Worm (Caenorhabditis elegans) whole organism, L2 larva: ENCODE measurements around the gene lem-2.
A peak's percentile ranks its signal among the peaks of the same experiment; 100 is the strongest.

Experiments used
- C34F6.9 ChIP-seq: fragments of 150-350 bp; optimal IDR thresholded peaks from 2 replicates; lab custom pipeline; 2014; ENCODE audit warnings: missing biosample characterization, missing genetic modification characterization
- F13H6.1 ChIP-seq: sonication (generic microtip); optimal IDR thresholded peaks from 2 replicates; lab custom pipeline; 2016; ENCODE audit warnings: missing genetic modification characterization, missing compliant biosample characterization
- R02D3.7 ChIP-seq: fragments of 150-350 bp; optimal IDR thresholded peaks from 2 replicates; lab custom pipeline; 2014; ENCODE audit warnings: missing biosample characterization, missing genetic modification characterization
- ZK546.5 ChIP-seq: sonication (generic microtip); optimal IDR thresholded peaks from 2 replicates; lab custom pipeline; 2017; ENCODE audit warnings: missing biosample characterization, missing genetic modification characterization
- alr-1 ChIP-seq: fragments of 150-350 bp; optimal IDR thresholded peaks from 2 replicates; lab custom pipeline; 2014; ENCODE audit warnings: missing biosample characterization, missing genetic modification characterization
- aly-2 ChIP-seq: fragments of 150-350 bp; optimal IDR thresholded peaks from 2 replicates; lab custom pipeline; 2014; ENCODE audit warnings: missing biosample characterization, missing genetic modification characterization
- ama-1 ChIP-seq: fragments of 150-350 bp; optimal IDR thresholded peaks from 2 replicates; lab custom pipeline; 2018; ENCODE audit warnings: inconsistent platforms
- blmp-1 ChIP-seq: sonication (generic microtip); optimal IDR thresholded peaks from 2 replicates; lab custom pipeline; 2017; ENCODE audit warnings: missing genetic modification characterization, mild to moderate bottlenecking, missing compliant biosample characterization, antibody characterized with exemption, moderate library complexity; ENCODE audit not compliant: insufficient read depth
- ceh-16 ChIP-seq: fragments of 150-350 bp; optimal IDR thresholded peaks from 2 replicates; lab custom pipeline; 2014; ENCODE audit warnings: missing biosample characterization, missing genetic modification characterization
- crh-2 ChIP-seq: sonication (generic microtip); optimal IDR thresholded peaks from 2 replicates; lab custom pipeline; 2017; ENCODE audit warnings: missing biosample characterization, missing genetic modification characterization
- dmd-4 ChIP-seq: sonication (generic microtip); optimal IDR thresholded peaks from 2 replicates; lab custom pipeline; 2017; ENCODE audit warnings: missing biosample characterization, missing genetic modification characterization
- egl-27 ChIP-seq: sonication (generic microtip); optimal IDR thresholded peaks from 3 replicates; lab custom pipeline; 2017; ENCODE audit warnings: missing biosample characterization, missing genetic modification reagents, missing genetic modification characterization
- elt-3 ChIP-seq: sonication (generic microtip); optimal IDR thresholded peaks from 2 replicates; lab custom pipeline; 2017; ENCODE audit warnings: missing biosample characterization, missing genetic modification characterization
- fos-1 ChIP-seq: fragments of 150-350 bp; optimal IDR thresholded peaks from 2 replicates; lab custom pipeline; 2014; ENCODE audit warnings: missing biosample characterization, missing genetic modification characterization
- gmeb-1 ChIP-seq: fragments of 150-350 bp; optimal IDR thresholded peaks from 2 replicates; lab custom pipeline; 2014; ENCODE audit warnings: missing biosample characterization, missing genetic modification characterization
- lin-11 ChIP-seq: fragments of 150-350 bp; sonication (generic microtip); optimal IDR thresholded peaks from 2 replicates; lab custom pipeline; 2014; ENCODE audit warnings: missing biosample characterization, missing genetic modification characterization, inconsistent platforms, mixed read lengths
- lin-13 ChIP-seq: fragments of 150-350 bp; optimal IDR thresholded peaks from 2 replicates; lab custom pipeline; 2014; ENCODE audit warnings: missing biosample characterization, missing genetic modification reagents, missing genetic modification characterization
- lin-39 ChIP-seq: fragments of 150-350 bp; optimal IDR thresholded peaks from 2 replicates; lab custom pipeline; 2014; ENCODE audit warnings: missing biosample characterization, missing genetic modification reagents, missing genetic modification characterization
- lsy-2 ChIP-seq, 2 experiments: fragments of 150-350 bp in 1 of 2; sonication (generic microtip) in 1 of 2; optimal IDR thresholded peaks; 2 replicates each; lab custom pipeline; 2014 to 2017; ENCODE audit warnings: missing biosample characterization in 2 of 2, missing genetic modification characterization in 2 of 2
- mab-5 ChIP-seq: fragments of 150-350 bp; optimal IDR thresholded peaks from 2 replicates; lab custom pipeline; 2014; ENCODE audit warnings: missing biosample characterization, missing genetic modification characterization
- mbf-1 ChIP-seq: sonication (generic microtip); optimal IDR thresholded peaks from 2 replicates; lab custom pipeline; 2017; ENCODE audit warnings: missing biosample characterization, missing genetic modification characterization
- mdl-1 ChIP-seq, 2 experiments: fragments of 150-350 bp in 1 of 2; sonication (generic microtip) in 1 of 2; optimal IDR thresholded peaks; 2 replicates each; lab custom pipeline; 2017; ENCODE audit warnings: missing biosample characterization in 2 of 2, missing genetic modification characterization in 2 of 2
- nhr-10 ChIP-seq: sonication (generic microtip); optimal IDR thresholded peaks from 2 replicates; lab custom pipeline; 2017; ENCODE audit warnings: missing biosample characterization, missing genetic modification characterization
- nhr-11 ChIP-seq: fragments of 150-350 bp; optimal IDR thresholded peaks from 2 replicates; lab custom pipeline; 2014; ENCODE audit warnings: missing biosample characterization, missing genetic modification characterization
- nhr-12 ChIP-seq: fragments of 150-350 bp; optimal IDR thresholded peaks from 2 replicates; lab custom pipeline; 2014; ENCODE audit warnings: missing biosample characterization, missing genetic modification characterization
- nhr-129 ChIP-seq: fragments of 150-350 bp; optimal IDR thresholded peaks from 2 replicates; lab custom pipeline; 2014; ENCODE audit warnings: missing biosample characterization, missing genetic modification characterization
- nhr-21 ChIP-seq: fragments of 150-350 bp; optimal IDR thresholded peaks from 2 replicates; lab custom pipeline; 2014; ENCODE audit warnings: missing biosample characterization, missing genetic modification characterization
- nhr-237 ChIP-seq: fragments of 150-350 bp; optimal IDR thresholded peaks from 2 replicates; lab custom pipeline; 2014; ENCODE audit warnings: missing biosample characterization, missing genetic modification characterization
- nhr-25 ChIP-seq: fragments of 150-350 bp; sonication (generic microtip); optimal IDR thresholded peaks from 3 replicates; lab custom pipeline; 2014; ENCODE audit warnings: missing biosample characterization, missing genetic modification characterization
- nhr-77 ChIP-seq: fragments of 150-350 bp; optimal IDR thresholded peaks from 2 replicates; lab custom pipeline; 2014; ENCODE audit warnings: missing biosample characterization, missing genetic modification characterization
- peb-1 ChIP-seq: fragments of 150-350 bp; optimal IDR thresholded peaks from 2 replicates; lab custom pipeline; 2014; ENCODE audit warnings: missing biosample characterization, missing genetic modification characterization
- sem-4 ChIP-seq: fragments of 150-350 bp; optimal IDR thresholded peaks from 2 replicates; lab custom pipeline; 2014; ENCODE audit warnings: missing biosample characterization, missing genetic modification reagents, missing genetic modification characterization
- skn-1 ChIP-seq: sonication (generic microtip); optimal IDR thresholded peaks from 2 replicates; lab custom pipeline; 2017; ENCODE audit warnings: missing biosample characterization, missing genetic modification characterization
- sma-3 ChIP-seq: sonication (generic microtip); optimal IDR thresholded peaks from 2 replicates; lab custom pipeline; 2016; ENCODE audit warnings: missing genetic modification reagents, missing genetic modification characterization, missing compliant biosample characterization
- sma-9 ChIP-seq, 2 experiments: fragments of 150-350 bp in 1 of 2; sonication (generic microtip) in 1 of 2; optimal IDR thresholded peaks; 2 replicates each; lab custom pipeline; 2014 to 2016; ENCODE audit warnings: missing genetic modification characterization in 2 of 2, mild to moderate bottlenecking in 1 of 2, missing biosample characterization in 1 of 2, missing compliant biosample characterization in 1 of 2, missing genetic modification reagents in 1 of 2, moderate library complexity in 1 of 2
- snpc-4 ChIP-seq: fragments of 150-350 bp; optimal IDR thresholded peaks from 2 replicates; lab custom pipeline; 2014; ENCODE audit warnings: missing biosample characterization, missing genetic modification characterization
- unc-39 ChIP-seq: fragments of 150-350 bp; optimal IDR thresholded peaks from 2 replicates; lab custom pipeline; 2014; ENCODE audit warnings: missing biosample characterization, missing genetic modification characterization
- unc-55 ChIP-seq: fragments of 150-350 bp; sonication (generic microtip); optimal IDR thresholded peaks from 3 replicates; lab custom pipeline; 2014; ENCODE audit warnings: missing biosample characterization, missing genetic modification reagents, missing genetic modification characterization
- unc-62 ChIP-seq: fragments of 150-350 bp; optimal IDR thresholded peaks from 2 replicates; lab custom pipeline; 2014; ENCODE audit warnings: missing biosample characterization, missing genetic modification reagents, missing genetic modification characterization
- zag-1 ChIP-seq: fragments of 150-350 bp; optimal IDR thresholded peaks from 2 replicates; lab custom pipeline; 2014; ENCODE audit warnings: missing biosample characterization, missing genetic modification characterization
- ztf-1 ChIP-seq: fragments of 200-800 bp; sonication (Bioruptor generic); conservative IDR thresholded peaks from 2 replicates; pipeline ENCODE4 v1.3.6; 2022; ENCODE audit warnings: missing genetic modification characterization, missing compliant biosample characterization
- ztf-11 ChIP-seq: sonication (generic microtip); optimal IDR thresholded peaks from 2 replicates; lab custom pipeline; 2017; ENCODE audit warnings: missing biosample characterization, missing genetic modification characterization
- ztf-4 ChIP-seq: fragments of 150-350 bp; optimal IDR thresholded peaks from 2 replicates; lab custom pipeline; 2014; ENCODE audit warnings: missing biosample characterization, missing genetic modification characterization

lem-2 gene

ce11 chrII:14049097-14049496 is 14.2 kb upstream of the lem-2 start (continued):
- TF ChIP-seq egl-27 = peak; percentile 54
- peak in 1 of 2 experiments; percentile 42 for TF ChIP-seq lsy-2 (tag; optimal IDR thresholded peaks at IDR 0.05; lab: Kevin White, UChicago)
- TF ChIP-seq mab-5 (tag; lab: Kevin White, UChicago) = no peak
- no peak for TF ChIP-seq nhr-12 (tag; lab: Kevin White, UChicago)
- TF ChIP-seq lin-39 = no peak
- no peak for TF ChIP-seq unc-39 (tag; lab: Kevin White, UChicago)
- TF ChIP-seq ztf-4 (tag; lab: Kevin White, UChicago) = no peak
- no peak for TF ChIP-seq nhr-77
- no peak for TF ChIP-seq lin-11 (tag; lab: Kevin White, UChicago)
- no peak for TF ChIP-seq ztf-11 (tag; lab: Kevin White, UChicago)
- no peak for TF ChIP-seq nhr-10 (tag; lab: Kevin White, UChicago)
- TF ChIP-seq unc-62 (GFP tag; lab: Kevin White, UChicago) = no peak
- no peak for TF ChIP-seq elt-3 (tag; lab: Kevin White, UChicago)
- no peak for TF ChIP-seq dmd-4 (tag; lab: Kevin White, UChicago)
- TF ChIP-seq sma-9 (GFP tag; optimal IDR thresholded peaks at IDR 0.05; lab: Kevin White, UChicago) = peak; percentile 93
- TF ChIP-seq sma-9 (tag; optimal IDR thresholded peaks at IDR 0.05; lab: Kevin White, UChicago) = no peak
- TF ChIP-seq, all 48 proteins: peak for 17

ce11 chrII:14050506-14050905 is 12.7 kb upstream of the lem-2 start:
- no peak for TF ChIP-seq alr-1 (tag; lab: Kevin White, UChicago)
- TF ChIP-seq R02D3.7 (tag; lab: Kevin White, UChicago) = no peak
- TF ChIP-seq ZK546.5 (tag; lab: Kevin White, UChicago) = no peak
- TF ChIP-seq fos-1 (tag; lab: Kevin White, UChicago) = peak; percentile 44
- TF ChIP-seq unc-39 (tag; lab: Kevin White, UChicago) = no peak
- TF ChIP-seq nhr-129 = peak; percentile 81
- peak in 1 of 2 experiments; percentile 22 for TF ChIP-seq mdl-1 (tag; optimal IDR thresholded peaks at IDR 0.05; lab: Kevin White, UChicago)
- TF ChIP-seq crh-2 = peak; percentile 53
- TF ChIP-seq snpc-4 (tag; lab: Kevin White, UChicago) = no peak
- no peak for TF ChIP-seq ztf-1 (GFP tag; lab: Robert Waterston, UW)
- TF ChIP-seq elt-3 (tag; lab: Kevin White, UChicago) = no peak
- no peak for TF ChIP-seq aly-2
- peak; percentile 90 for TF ChIP-seq sma-9 (GFP tag; optimal IDR thresholded peaks at IDR 0.05; lab: Kevin White, UChicago)
- no peak for TF ChIP-seq sma-9 (tag; optimal IDR thresholded peaks at IDR 0.05; lab: Kevin White, UChicago)
- no peak for TF ChIP-seq nhr-11 (tag; lab: Kevin White, UChicago)
- no peak for TF ChIP-seq ama-1 (lab: Kevin White, UChicago)
- peak; percentile 84 for TF ChIP-seq F13H6.1 (tag; lab: Kevin White, UChicago)
- peak; percentile 47 for TF ChIP-seq ceh-16 (tag; lab: Kevin White, UChicago)
- TF ChIP-seq sem-4 = no peak
- peak; percentile 51 for TF ChIP-seq blmp-1 (tag; lab: Kevin White, UChicago)
- TF ChIP-seq nhr-77 = peak; percentile 1
- peak; percentile 62 for TF ChIP-seq nhr-21 (tag; lab: Kevin White, UChicago)
- no peak for TF ChIP-seq nhr-237
- TF ChIP-seq unc-55 = no peak
- no peak for TF ChIP-seq mbf-1 (tag; lab: Kevin White, UChicago)
- peak; percentile 37 for TF ChIP-seq ztf-4 (tag; lab: Kevin White, UChicago)
- TF ChIP-seq egl-27 = peak; percentile 56
- no peak for TF ChIP-seq skn-1 (tag; lab: Kevin White, UChicago)
- TF ChIP-seq peb-1 (tag; lab: Kevin White, UChicago) = no peak
- TF ChIP-seq lin-13 (GFP tag; lab: Kevin White, UChicago) = peak; percentile 56
- no peak for TF ChIP-seq lin-39
- TF ChIP-seq gmeb-1 (tag; lab: Kevin White, UChicago) = peak; percentile 58
- TF ChIP-seq mab-5 (tag; lab: Kevin White, UChicago) = peak; percentile 8
- peak in 1 of 2 experiments; percentile 66 for TF ChIP-seq lsy-2 (tag; optimal IDR thresholded peaks at IDR 0.05; lab: Kevin White, UChicago)
- TF ChIP-seq C34F6.9 = peak; percentile 54
- peak; percentile 83 for TF ChIP-seq nhr-25
- peak; percentile 66 for TF ChIP-seq sma-3 (GFP tag; lab: Kevin White, UChicago)
- no peak for TF ChIP-seq zag-1 (tag; lab: Kevin White, UChicago)
